Worm (Caenorhabditis elegans) whole organism, early embryonic: ENCODE results near the gene rpl-33.

Experiments used
- hmbx-1 ChIP-seq: sonication (generic microtip); optimal IDR thresholded peaks from 2 replicates; lab custom pipeline; 2016; ENCODE audit warnings: mild to moderate bottlenecking, missing genetic modification characterization, missing compliant biosample characterization
- sea-1 ChIP-seq: fragments of 200-800 bp; sonication (Bioruptor generic); conservative IDR thresholded peaks from 2 replicates; pipeline ENCODE4 v1.3.6; 2022; ENCODE audit warnings: missing genetic modification characterization, missing compliant biosample characterization

DNA sequence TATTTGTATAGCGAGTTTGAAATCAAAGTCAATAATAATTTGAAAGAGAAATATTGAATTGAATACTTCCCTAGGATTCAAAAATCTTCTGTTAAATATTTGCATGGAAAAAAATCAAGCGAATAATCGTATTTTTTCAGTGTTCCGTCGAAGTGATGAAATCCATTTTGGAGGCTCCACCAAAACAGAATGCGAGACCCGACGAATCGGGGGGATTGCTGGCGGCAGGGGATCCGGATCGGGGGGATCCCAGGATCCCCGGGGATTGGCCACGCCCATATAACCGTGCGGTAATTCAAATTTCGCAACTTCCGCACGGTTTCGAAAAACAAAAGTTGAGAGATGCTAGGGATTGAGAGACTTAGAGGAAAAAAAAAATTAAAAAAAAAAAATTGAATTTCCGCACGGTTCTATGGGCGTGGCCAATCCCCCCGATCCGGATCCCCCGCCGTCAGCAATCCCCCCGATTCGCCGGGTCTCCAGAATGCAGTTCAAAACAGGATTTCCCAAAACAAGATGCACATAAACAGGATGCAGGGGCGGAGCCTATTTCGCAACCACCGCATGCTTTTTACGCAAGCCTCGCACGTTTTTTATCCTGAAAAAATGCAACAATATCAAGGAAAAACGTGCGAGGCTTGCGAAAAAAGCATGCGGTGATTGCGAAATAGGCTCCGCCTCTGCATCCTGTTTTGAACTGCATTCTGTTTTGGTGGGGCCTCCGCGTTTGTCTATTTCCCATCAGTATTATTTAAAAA is 17.5 kb downstream of the rpl-33 start, which contains the start of gene F10E7.11:
- no peak for TF ChIP-seq sea-1 (GFP tag; lab: Robert Waterston, UW)
- no peak for TF ChIP-seq hmbx-1 (tag; lab: Kevin White, UChicago)
